Worm (Caenorhabditis elegans) whole organism, young adult: Measurements from ENCODE around the gene fbxa-131.

ENCODE experiments used
- B0336.3 ChIP-seq: fragments of 200-800 bp; sonication (Bioruptor generic); IDR thresholded peaks from 2 replicates; pipeline ENCODE4 v1.3.6; 2022; ENCODE audit warnings: missing genetic modification characterization, missing compliant biosample characterization
- D2030.7 ChIP-seq: fragments of 200-800 bp; sonication (Bioruptor generic); IDR thresholded peaks from 2 replicates; pipeline ENCODE4 v1.3.6; 2022; ENCODE audit warnings: missing genetic modification reagents, missing genetic modification characterization, missing compliant biosample characterization
- F23B12.7 ChIP-seq: sonication (generic microtip); optimal IDR thresholded peaks from 2 replicates; lab custom pipeline; 2017; ENCODE audit warnings: missing genetic modification characterization, mild to moderate bottlenecking, missing compliant biosample characterization, antibody characterized with exemption, moderate library complexity; ENCODE audit not compliant: insufficient read depth
- F33H1.4 ChIP-seq: fragments of 200-800 bp; sonication (Bioruptor generic); IDR thresholded peaks from 2 replicates; pipeline ENCODE4 v1.3.6; 2022; ENCODE audit warnings: missing genetic modification reagents, missing genetic modification characterization, missing compliant biosample characterization
- F49E8.2 ChIP-seq: sonication (generic microtip); optimal IDR thresholded peaks from 3 replicates; lab custom pipeline; 2017; ENCODE audit warnings: missing genetic modification characterization, mild to moderate bottlenecking, missing compliant biosample characterization, antibody characterized with exemption, moderate library complexity; ENCODE audit not compliant: insufficient read depth
- F57A8.1 ChIP-seq: fragments of 200-800 bp; sonication (Bioruptor generic); optimal IDR thresholded peaks from 2 replicates; lab custom pipeline; 2018; ENCODE audit warnings: mild to moderate bottlenecking, missing genetic modification characterization, moderate library complexity, missing compliant biosample characterization
- K11D2.4 ChIP-seq: fragments of 200-800 bp; sonication (Bioruptor generic); IDR thresholded peaks from 2 replicates; pipeline ENCODE4 v1.3.6; 2022; ENCODE audit warnings: missing genetic modification reagents, missing genetic modification characterization, missing compliant biosample characterization
- T07F8.4 ChIP-seq: sonication (generic microtip); optimal IDR thresholded peaks from 2 replicates; lab custom pipeline; 2016; ENCODE audit warnings: mild to moderate bottlenecking, missing genetic modification characterization, moderate library complexity, missing compliant biosample characterization
- Y53G8AR.9 ChIP-seq: fragments of 200-800 bp; sonication (Bioruptor generic); conservative IDR thresholded peaks from 2 replicates; pipeline ENCODE4 v1.3.6; 2022; ENCODE audit warnings: missing genetic modification reagents, missing genetic modification characterization, missing compliant biosample characterization
- Y67H2A.10 ChIP-seq: fragments of 200-800 bp; sonication (Bioruptor generic); conservative IDR thresholded peaks from 2 replicates; pipeline ENCODE4 v1.3.6; 2022; ENCODE audit warnings: missing genetic modification reagents, missing genetic modification characterization, missing compliant biosample characterization
- Y79H2A.3 ChIP-seq: fragments of 200-800 bp; sonication (Bioruptor generic); conservative IDR thresholded peaks from 2 replicates; pipeline ENCODE4 v1.3.6; 2022; ENCODE audit warnings: missing genetic modification reagents, missing genetic modification characterization, missing compliant biosample characterization
- ZK185.1 ChIP-seq: sonication (generic microtip); optimal IDR thresholded peaks from 2 replicates; lab custom pipeline; 2016; ENCODE audit warnings: mild to moderate bottlenecking, missing genetic modification characterization, missing compliant biosample characterization; ENCODE audit not compliant: poor library complexity, severe bottlenecking
- akir-1 ChIP-seq: fragments of 200-800 bp; sonication (Bioruptor generic); optimal IDR thresholded peaks from 2 replicates; lab custom pipeline; 2018; ENCODE audit warnings: mild to moderate bottlenecking, missing genetic modification characterization, moderate library complexity, missing compliant biosample characterization
- attf-5 ChIP-seq: fragments of 200-800 bp; sonication (Bioruptor generic); optimal IDR thresholded peaks from 2 replicates; lab custom pipeline; 2018; ENCODE audit warnings: mild to moderate bottlenecking, missing genetic modification characterization, missing compliant biosample characterization
- chd-7 ChIP-seq: sonication (generic microtip); optimal IDR thresholded peaks from 2 replicates; lab custom pipeline; 2016; ENCODE audit warnings: mild to moderate bottlenecking, missing genetic modification characterization, moderate library complexity, missing compliant biosample characterization
- dpl-1 ChIP-seq: fragments of 150-350 bp; optimal IDR thresholded peaks from 2 replicates; lab custom pipeline; 2014; ENCODE audit warnings: missing biosample characterization, missing genetic modification reagents, missing genetic modification characterization
- efl-1 ChIP-seq: fragments of 150-350 bp; optimal IDR thresholded peaks from 2 replicates; lab custom pipeline; 2014; ENCODE audit warnings: missing biosample characterization, missing genetic modification reagents, missing genetic modification characterization
- ets-4 ChIP-seq: fragments of 200-800 bp; sonication (Bioruptor generic); optimal IDR thresholded peaks from 2 replicates; lab custom pipeline; 2018; ENCODE audit warnings: mild to moderate bottlenecking, missing genetic modification characterization, missing compliant biosample characterization
- him-1 ChIP-seq: sonication (generic microtip); optimal IDR thresholded peaks from 2 replicates; lab custom pipeline; 2016; ENCODE audit warnings: missing genotype, missing genetic modification reagents, missing genetic modification characterization, missing compliant biosample characterization
- hlh-12 ChIP-seq: sonication (generic microtip); optimal IDR thresholded peaks from 2 replicates; lab custom pipeline; 2016; ENCODE audit warnings: missing genetic modification characterization, missing compliant biosample characterization
- hmg-1.2 ChIP-seq: fragments of 200-800 bp; sonication (Bioruptor generic); IDR thresholded peaks from 2 replicates; pipeline ENCODE4 v1.3.6; 2022; ENCODE audit warnings: missing genetic modification reagents, missing genetic modification characterization, missing compliant biosample characterization
- hmg-20 ChIP-seq: fragments of 200-800 bp; sonication (Bioruptor generic); IDR thresholded peaks from 2 replicates; pipeline ENCODE4 v1.3.6; 2022; ENCODE audit warnings: missing genetic modification reagents, missing genetic modification characterization, missing compliant biosample characterization
- hsf-1 ChIP-seq: fragments of 200-800 bp; sonication (Bioruptor generic); IDR thresholded peaks from 2 replicates; pipeline ENCODE4 v1.3.6; 2022; ENCODE audit warnings: missing genetic modification reagents, missing genetic modification characterization, missing compliant biosample characterization
- lin-35 ChIP-seq, 3 experiments: fragments of 150-350 bp in 2 of 3; sonication (generic microtip) in 1 of 3; optimal IDR thresholded peaks; 2 replicates each; lab custom pipeline; 2014 to 2018; ENCODE audit warnings: missing biosample characterization in 3 of 3, missing genetic modification characterization in 3 of 3, missing genetic modification reagents in 3 of 3
- lin-54 ChIP-seq: fragments of 200-800 bp; sonication (Bioruptor generic); optimal IDR thresholded peaks from 2 replicates; lab custom pipeline; 2018; ENCODE audit warnings: mild to moderate bottlenecking, missing genetic modification characterization, missing compliant biosample characterization
- lsl-1 ChIP-seq: fragments of 200-800 bp; sonication (Bioruptor generic); optimal IDR thresholded peaks from 2 replicates; lab custom pipeline; 2018; ENCODE audit warnings: mild to moderate bottlenecking, missing genetic modification characterization, moderate library complexity, missing compliant biosample characterization
- madf-3 ChIP-seq: fragments of 200-800 bp; sonication (Bioruptor generic); IDR thresholded peaks from 2 replicates; pipeline ENCODE4 v1.3.6; 2022; ENCODE audit warnings: missing genetic modification reagents, missing genetic modification characterization, missing compliant biosample characterization
- madf-6 ChIP-seq: fragments of 200-800 bp; sonication (Bioruptor generic); IDR thresholded peaks from 2 replicates; pipeline ENCODE4 v1.3.6; 2022; ENCODE audit warnings: missing genetic modification reagents, missing genetic modification characterization, missing compliant biosample characterization
- madf-8 ChIP-seq: fragments of 200-800 bp; sonication (Bioruptor generic); conservative IDR thresholded peaks from 2 replicates; pipeline ENCODE4 v1.3.6; 2022; ENCODE audit warnings: missing genetic modification reagents, missing genetic modification characterization, missing compliant biosample characterization
- mxl-1 ChIP-seq: sonication (generic microtip); optimal IDR thresholded peaks from 2 replicates; lab custom pipeline; 2016; ENCODE audit warnings: missing genetic modification characterization, missing compliant biosample characterization
- nhr-90 ChIP-seq: sonication (generic microtip); optimal IDR thresholded peaks from 2 replicates; lab custom pipeline; 2016; ENCODE audit warnings: missing genotype, mild to moderate bottlenecking, missing genetic modification characterization, missing compliant biosample characterization
- pbrm-1 ChIP-seq: fragments of 200-800 bp; sonication (Bioruptor generic); IDR thresholded peaks from 2 replicates; pipeline ENCODE4 v1.3.6; 2022; ENCODE audit warnings: missing genetic modification reagents, missing genetic modification characterization, missing compliant biosample characterization
- rcor-1 ChIP-seq: fragments of 200-800 bp; sonication (Bioruptor generic); IDR thresholded peaks from 2 replicates; pipeline ENCODE4 v1.3.6; 2022; ENCODE audit warnings: missing genetic modification reagents, missing genetic modification characterization, missing compliant biosample characterization
- rec-8 ChIP-seq, 2 experiments: sonication (generic microtip); optimal IDR thresholded peaks; 2 replicates each; lab custom pipeline; 2016; ENCODE audit warnings: mild to moderate bottlenecking in 2 of 2, missing genetic modification characterization in 2 of 2, missing genetic modification reagents in 2 of 2, missing genotype in 2 of 2, missing biosample characterization in 1 of 2, missing compliant biosample characterization in 1 of 2, moderate library complexity in 1 of 2
- rpc-1 ChIP-seq, 2 experiments: fragments of 150-350 bp in 1 of 2; sonication (generic microtip) in 1 of 2; optimal IDR thresholded peaks; 2 replicates each; lab custom pipeline; 2014 to 2018; ENCODE audit warnings: missing biosample characterization in 1 of 2, missing genetic modification characterization in 1 of 2, missing genetic modification reagents in 1 of 2, missing genotype in 1 of 2
- snpc-1.1 ChIP-seq: sonication (generic microtip); optimal IDR thresholded peaks from 2 replicates; lab custom pipeline; 2017; ENCODE audit warnings: missing genetic modification characterization, mild to moderate bottlenecking, missing compliant biosample characterization, antibody characterized with exemption, moderate library complexity, missing genotype, missing genetic modification reagents; ENCODE audit not compliant: insufficient read depth
- snpc-1.3 ChIP-seq: sonication (generic microtip); optimal IDR thresholded peaks from 2 replicates; lab custom pipeline; 2017; ENCODE audit warnings: missing genetic modification characterization, mild to moderate bottlenecking, missing compliant biosample characterization, antibody characterized with exemption, moderate library complexity, missing genotype, missing genetic modification reagents; ENCODE audit not compliant: insufficient read depth
- snpc-4 ChIP-seq, 5 experiments: fragments of 150-350 bp in 1 of 5; sonication (generic microtip) in 4 of 5; optimal IDR thresholded peaks; 2 replicates each; lab custom pipeline; 2014 to 2018; ENCODE audit warnings: missing genetic modification characterization in 5 of 5, missing biosample characterization in 3 of 5, antibody characterized with exemption in 2 of 5, mild to moderate bottlenecking in 2 of 5, missing compliant biosample characterization in 2 of 5, missing genotype in 2 of 5, moderate library complexity in 2 of 5, missing genetic modification reagents in 1 of 5
- somi-1 ChIP-seq: fragments of 200-800 bp; sonication (Bioruptor generic); optimal IDR thresholded peaks from 2 replicates; lab custom pipeline; 2018; ENCODE audit warnings: mild to moderate bottlenecking, missing genetic modification characterization, missing compliant biosample characterization
- tbp1 ChIP-seq: fragments of 200-800 bp; sonication (Bioruptor generic); optimal IDR thresholded peaks from 2 replicates; lab custom pipeline; 2018; ENCODE audit warnings: mild to moderate bottlenecking, missing genetic modification characterization, missing compliant biosample characterization
- tlf-1 ChIP-seq: fragments of 200-800 bp; sonication (Bioruptor generic); optimal IDR thresholded peaks from 2 replicates; lab custom pipeline; 2018; ENCODE audit warnings: mild to moderate bottlenecking, missing genetic modification characterization, missing compliant biosample characterization
- xnd-1 ChIP-seq: sonication (generic microtip); optimal IDR thresholded peaks from 2 replicates; lab custom pipeline; 2016; ENCODE audit warnings: missing genotype, missing genetic modification reagents, missing genetic modification characterization, missing compliant biosample characterization
- ztf-18 ChIP-seq: sonication (generic microtip); optimal IDR thresholded peaks from 2 replicates; lab custom pipeline; 2016; ENCODE audit warnings: missing genotype, mild to moderate bottlenecking, missing genetic modification characterization, missing compliant biosample characterization
- ztf-28 ChIP-seq: fragments of 200-800 bp; sonication (Bioruptor generic); IDR thresholded peaks from 2 replicates; pipeline ENCODE4 v1.3.6; 2022; ENCODE audit warnings: missing genetic modification reagents, missing genetic modification characterization, missing compliant biosample characterization
- ztf-3 ChIP-seq: fragments of 200-800 bp; sonication (Bioruptor generic); optimal IDR thresholded peaks from 2 replicates; lab custom pipeline; 2018; ENCODE audit warnings: mild to moderate bottlenecking, missing genetic modification characterization, missing compliant biosample characterization

Gene fbxa-131

ce11 chrV:19697348-19698172, 40.7 kb upstream of the fbxa-131 start, which contains the start of the genes Y43F8C.13 and ani-3 (continued):
- TF ChIP-seq snpc-4 (GFP tag; optimal IDR thresholded peaks at IDR 0.05; lab: Kevin White, UChicago) (no peak), snpc-4 (tag; optimal IDR thresholded peaks at IDR 0.05; lab: Kevin White, UChicago) (peak in 1 of 4 experiments; percentile 7), D2030.7 (peak; percentile 31; the same call in 1 of the 2 replicates), pbrm-1 (no peak), ztf-18 (tag; lab: Kevin White, UChicago) (no peak), ZK185.1 (tag; lab: Kevin White, UChicago) (no peak), T07F8.4 (tag; lab: Kevin White, UChicago) (no peak), madf-3 (GFP tag; lab: Robert Waterston, UW) (no peak), F49E8.2 (tag; lab: Kevin White, UChicago) (no peak), hsf-1 (no peak), B0336.3 (GFP tag; lab: Robert Waterston, UW) (peak; percentile 38; the same call in 1 of the 2 replicates), F33H1.4 (GFP tag; lab: Robert Waterston, UW) (peak; percentile 87), F57A8.1 (GFP tag; lab: Kevin White, UChicago) (no peak), Y79H2A.3 (GFP tag; lab: Robert Waterston, UW) (no peak), hmg-1.2 (GFP tag; lab: Robert Waterston, UW) (no peak), tbp1 (GFP tag; lab: Kevin White, UChicago) (no peak), ztf-28 (GFP tag; lab: Robert Waterston, UW) (no peak), ets-4 (GFP tag; lab: Kevin White, UChicago) (no peak), F23B12.7 (tag; lab: Kevin White, UChicago) (no peak), attf-5 (GFP tag; lab: Kevin White, UChicago) (no peak), chd-7 (tag; lab: Kevin White, UChicago) (no peak), K11D2.4 (GFP tag; lab: Robert Waterston, UW) (no peak), him-1 (peak; percentile 16), rpc-1 (optimal IDR thresholded peaks at IDR 0.05; lab: Kevin White, UChicago) (no peak), rpc-1 (tag; optimal IDR thresholded peaks at IDR 0.05; lab: Kevin White, UChicago) (no peak), snpc-1.1 (tag; lab: Kevin White, UChicago) (no peak), dpl-1 (GFP tag; lab: Kevin White, UChicago) (no peak), rcor-1 (GFP tag; lab: Robert Waterston, UW) (no peak), nhr-90 (tag; lab: Kevin White, UChicago) (no peak), hlh-12 (tag; lab: Kevin White, UChicago) (no peak), lsl-1 (GFP tag; lab: Kevin White, UChicago) (peak; percentile 77), snpc-1.3 (no peak), akir-1 (GFP tag; lab: Kevin White, UChicago) (no peak), madf-6 (GFP tag; lab: Robert Waterston, UW) (peak; percentile 75), hmg-20 (GFP tag; lab: Robert Waterston, UW) (no peak), rec-8 (tag; optimal IDR thresholded peaks at IDR 0.05; lab: Kevin White, UChicago) (no peak), lin-35 (GFP tag; optimal IDR thresholded peaks at IDR 0.05; lab: Kevin White, UChicago) (no peak), mxl-1 (tag; lab: Kevin White, UChicago) (no peak), madf-8 (GFP tag; lab: Robert Waterston, UW) (peak; percentile 47; the same call in 1 of the 2 replicates), lin-54 (GFP tag; lab: Kevin White, UChicago) (peak; percentile 9), efl-1 (GFP tag; lab: Kevin White, UChicago) (peak; percentile 2), Y67H2A.10 (GFP tag; lab: Robert Waterston, UW) (no peak), xnd-1 (tag; lab: Kevin White, UChicago) (peak; percentile 73), somi-1 (GFP tag; lab: Kevin White, UChicago) (no peak), tlf-1 (GFP tag; lab: Kevin White, UChicago) (no peak), Y53G8AR.9 (GFP tag; lab: Robert Waterston, UW) (no peak), ztf-3 (GFP tag; lab: Kevin White, UChicago) (no peak)
